Worm (Caenorhabditis elegans): ENCODE results near the gene ZK686.6.

Gene ZK686.6

ce11 chrIII:7725483-7726250 is 47.1 kb downstream of the ZK686.6 start (continued):
- TF ChIP-seq pha-4 (GFP tag; IDR thresholded peaks at IDR 0.05) (no peak), pha-4 (tag; optimal IDR thresholded peaks at IDR 0.05) (no peak), ztf-7 (tag; optimal IDR thresholded peaks at IDR 0.05) (no peak), zag-1 (tag; optimal IDR thresholded peaks at IDR 0.05) (no peak), jun-1 (tag; optimal IDR thresholded peaks at IDR 0.05) (no peak), spr-3 (GFP tag; optimal IDR thresholded peaks at IDR 0.05) (no peak), lin-1 (GFP tag; IDR thresholded peaks at IDR 0.05) (no peak), rbr-2 (tag; optimal IDR thresholded peaks at IDR 0.05) (peak; percentile 3), ztf-11 (tag; optimal IDR thresholded peaks at IDR 0.05) (no peak), gei-8 (GFP tag; optimal IDR thresholded peaks at IDR 0.05) (no peak), hlh-30 (tag; optimal IDR thresholded peaks at IDR 0.05; ENCODE audit: insufficient read depth) (no peak), hlh-11 (tag; optimal IDR thresholded peaks at IDR 0.05) (peak; percentile 17), nhr-11 (tag; optimal IDR thresholded peaks at IDR 0.05) (no peak), nhr-10 (tag; optimal IDR thresholded peaks at IDR 0.05) (no peak), unc-130 (GFP tag; optimal IDR thresholded peaks at IDR 0.05) (no peak), zfp-3 (GFP tag; conservative IDR thresholded peaks at IDR 0.05) (no peak), F10B5.3 (tag; optimal IDR thresholded peaks at IDR 0.05) (no peak), ceh-62 (tag; optimal IDR thresholded peaks at IDR 0.05) (no peak), tag-97 (GFP tag; IDR thresholded peaks at IDR 0.05) (no peak), ceh-82 (tag; optimal IDR thresholded peaks at IDR 0.05) (no peak), F26F4.8 (GFP tag; conservative IDR thresholded peaks at IDR 0.05) (no peak), saeg-2 (GFP tag; IDR thresholded peaks at IDR 0.05) (no peak), Y5F2A.4 (GFP tag; optimal IDR thresholded peaks at IDR 0.05) (no peak), lin-29 (GFP tag; IDR thresholded peaks at IDR 0.05) (no peak), nhr-28 (tag; optimal IDR thresholded peaks at IDR 0.05) (no peak), dpl-1 (GFP tag; optimal IDR thresholded peaks at IDR 0.05) (no peak), arid-1 (GFP tag; conservative IDR thresholded peaks at IDR 0.05) (no peak), F49E8.2 (tag; optimal IDR thresholded peaks at IDR 0.05; ENCODE audit: borderline replicate concordance) (no peak), ctbp-1 (GFP tag; IDR thresholded peaks at IDR 0.05) (0 out of 2 replicates have a peak, but pooled peaks have one; percentile 34), snpc-1.2 (GFP tag; IDR thresholded peaks at IDR 0.05) (no peak), nhr-6 (tag; optimal IDR thresholded peaks at IDR 0.05) (no peak), nhr-25 (tag; optimal IDR thresholded peaks at IDR 0.05; ENCODE audit: borderline replicate concordance, insufficient read depth) (no peak), nhr-41 (GFP tag; IDR thresholded peaks at IDR 0.05) (no peak), ceh-44 (GFP tag; IDR thresholded peaks at IDR 0.05) (no peak), zip-11 (GFP tag; IDR thresholded peaks at IDR 0.05) (no peak), unc-62 (GFP tag; optimal IDR thresholded peaks at IDR 0.05 in 1 of 2) (peak in 1 of 2 experiments; percentile 92), unc-62 (tag; optimal IDR thresholded peaks at IDR 0.05) (no peak), zfp-2 (tag; optimal IDR thresholded peaks at IDR 0.05) (no peak), nhr-42 (GFP tag; IDR thresholded peaks at IDR 0.05) (no peak), ces-1 (GFP tag; optimal IDR thresholded peaks at IDR 0.05) (no peak), F37D6.2 (tag; optimal IDR thresholded peaks at IDR 0.05) (peak; percentile 13), skn-1 (tag; optimal IDR thresholded peaks at IDR 0.05) (no peak), daf-19 (GFP tag; conservative IDR thresholded peaks at IDR 0.05) (no peak), attf-4 (tag; optimal IDR thresholded peaks at IDR 0.05) (no peak), Y105C5A.15 (GFP tag; IDR thresholded peaks at IDR 0.05) (no peak), lin-13 (GFP tag; optimal IDR thresholded peaks at IDR 0.05) (no peak), hif-1 (tag; optimal IDR thresholded peaks at IDR 0.05) (no peak), mep-1 (tag; optimal IDR thresholded peaks at IDR 0.05) (peak; percentile 49)

All from whole organism, L4 larva.